Fruit fly (Drosophila melanogaster): ENCODE measurements around the gene CG31251.
A peak's percentile ranks its signal among the peaks of the same experiment; 100 is the strongest.

CG31251 gene

dm6 chr3R:17703691-17704537 is 19.2 kb upstream of the CG31251 start (continued):
- TF ChIP-seq CG31388 (GFP tag; optimal IDR thresholded peaks at IDR 0.05) (peak; percentile 97), CG17912 (GFP tag; optimal IDR thresholded peaks at IDR 0.05) (peak; percentile 33), caup (GFP tag; optimal IDR thresholded peaks at IDR 0.05; ENCODE audit: severe bottlenecking) (peak; percentile 99), CG10274 (GFP tag; optimal IDR thresholded peaks at IDR 0.05) (peak; percentile 93), CG15479 (GFP tag; optimal IDR thresholded peaks at IDR 0.05) (peak; percentile 2), Doc2 (GFP tag; IDR thresholded peaks at IDR 0.05) (peak; percentile 96), B-H1 (GFP tag; IDR thresholded peaks at IDR 0.05) (peak; percentile 99), ro (GFP tag; IDR thresholded peaks at IDR 0.05) (peak; percentile 97), CG12391 (tag; optimal IDR thresholded peaks at IDR 0.05) (peak; percentile 99), Hsf (GFP tag; optimal IDR thresholded peaks at IDR 0.05) (peak; percentile 99), pb (GFP tag; optimal IDR thresholded peaks at IDR 0.05) (peak; percentile 99), ttk (GFP tag; IDR thresholded peaks at IDR 0.05) (peak; percentile 99), chif (GFP tag; optimal IDR thresholded peaks at IDR 0.05) (peak; percentile 99), Kr (GFP tag; optimal IDR thresholded peaks at IDR 0.05) (peak; percentile 19), bowl (GFP tag; IDR thresholded peaks at IDR 0.05) (peak; percentile 97), CG17186 (GFP tag; optimal IDR thresholded peaks at IDR 0.05) (peak; percentile 92), CG7745 (tag; optimal IDR thresholded peaks at IDR 0.05) (peak; percentile 81), H2.0 (GFP tag; IDR thresholded peaks at IDR 0.05) (peak; percentile 99), Atf-2 (GFP tag; optimal IDR thresholded peaks at IDR 0.05) (peak; percentile 99), Pdp1 (GFP tag; optimal IDR thresholded peaks at IDR 0.05) (peak; percentile 98 to 99), CG9215 (GFP tag; IDR thresholded peaks at IDR 0.05) (peak; percentile 97), CG1233 (GFP tag; optimal IDR thresholded peaks at IDR 0.05) (peak; percentile 98), HmgZ (tag; optimal IDR thresholded peaks at IDR 0.05) (peak; percentile 98), CG11085 (GFP tag; IDR thresholded peaks at IDR 0.05) (peak; percentile 97), CG16815 (GFP tag; optimal IDR thresholded peaks at IDR 0.05) (peak; percentile 98), slp2 (GFP tag; optimal IDR thresholded peaks at IDR 0.05) (peak; percentile 99), fd3F (GFP tag; optimal IDR thresholded peaks at IDR 0.05) (peak; percentile 99), tio (GFP tag; optimal IDR thresholded peaks at IDR 0.05) (peak; percentile 100), D19B (GFP tag; optimal IDR thresholded peaks at IDR 0.05) (peak; percentile 94), CG31441 (GFP tag; IDR thresholded peaks at IDR 0.05) (peak; percentile 99), vnd (GFP tag; IDR thresholded peaks at IDR 0.05; ENCODE audit: partially characterized antibody) (no peak), CG18619 (GFP tag; optimal IDR thresholded peaks at IDR 0.05) (peak; percentile 99), Sry-β (GFP tag; optimal IDR thresholded peaks at IDR 0.05) (peak; percentile 72), org-1 (GFP tag; optimal IDR thresholded peaks at IDR 0.05) (peak; percentile 99), Ravus (GFP tag; IDR thresholded peaks at IDR 0.05) (peak; percentile 98), yki (optimal IDR thresholded peaks at IDR 0.05) (no peak), C15 (GFP tag; IDR thresholded peaks at IDR 0.05) (peak; percentile 97), CG11504 (tag; optimal IDR thresholded peaks at IDR 0.05) (peak; percentile 98), E2f1 (GFP tag; IDR thresholded peaks at IDR 0.05) (peak; percentile 99), CG15514 (GFP tag; optimal IDR thresholded peaks at IDR 0.05) (peak; percentile 95), gro (GFP tag; optimal IDR thresholded peaks at IDR 0.05) (peak; percentile 99), CG13624 (GFP tag; optimal IDR thresholded peaks at IDR 0.05) (peak; percentile 99), TFAM (GFP tag; optimal IDR thresholded peaks at IDR 0.05) (peak; percentile 92), pnt (GFP tag; optimal IDR thresholded peaks at IDR 0.05) (peak; percentile 99), CG12744 (GFP tag; optimal IDR thresholded peaks at IDR 0.05) (peak; percentile 99), Opbp (GFP tag; IDR thresholded peaks at IDR 0.05; ENCODE audit: partially characterized antibody) (0 out of 3 replicates have a peak, but pooled peaks have one; percentile 31), stwl (tag; optimal IDR thresholded peaks at IDR 0.05) (peak; percentile 69), lola (GFP tag; optimal IDR thresholded peaks at IDR 0.05) (peak in 1 of 3 experiments; percentile 97)
